Worm (Caenorhabditis elegans) whole organism, early embryonic: ENCODE data around the gene R07E5.6.

ENCODE experiments used
- B0310.2 ChIP-seq: sonication (generic microtip); optimal IDR thresholded peaks from 2 replicates; lab custom pipeline; 2016; ENCODE audit warnings: mild to moderate bottlenecking, missing genetic modification characterization, missing compliant biosample characterization
- F13C5.2 ChIP-seq: sonication (generic microtip); optimal IDR thresholded peaks from 2 replicates; lab custom pipeline; 2017; ENCODE audit warnings: mild to moderate bottlenecking, missing genetic modification characterization, inconsistent platforms, missing compliant biosample characterization
- aly-1 ChIP-seq: sonication (generic microtip); optimal IDR thresholded peaks from 2 replicates; lab custom pipeline; 2016; ENCODE audit warnings: missing genetic modification characterization, missing compliant biosample characterization
- ama-1 ChIP-seq: fragments of 150-350 bp; optimal IDR thresholded peaks from 2 replicates; lab custom pipeline; 2014
- ceh-13 ChIP-seq: fragments of 200-800 bp; sonication (Bioruptor generic); optimal IDR thresholded peaks from 2 replicates; lab custom pipeline; 2018; ENCODE audit warnings: mild to moderate bottlenecking, missing genetic modification characterization, missing compliant biosample characterization
- ceh-36 ChIP-seq: sonication (generic microtip); optimal IDR thresholded peaks from 2 replicates; lab custom pipeline; 2016; ENCODE audit warnings: missing genetic modification characterization, inconsistent platforms, missing compliant biosample characterization
- ets-7 ChIP-seq: sonication (generic microtip); optimal IDR thresholded peaks from 2 replicates; lab custom pipeline; 2016; ENCODE audit warnings: missing genotype, missing genetic modification characterization, missing compliant biosample characterization
- flt-1 ChIP-seq: fragments of 200-800 bp; sonication (Bioruptor generic); IDR thresholded peaks from 2 replicates; pipeline ENCODE4 v1.3.6; 2022; ENCODE audit warnings: missing genetic modification characterization, missing compliant biosample characterization
- hmbx-1 ChIP-seq: sonication (generic microtip); optimal IDR thresholded peaks from 2 replicates; lab custom pipeline; 2016; ENCODE audit warnings: mild to moderate bottlenecking, missing genetic modification characterization, missing compliant biosample characterization
- hmg-4 ChIP-seq: fragments of 200-800 bp; sonication (Bioruptor generic); optimal IDR thresholded peaks from 2 replicates; lab custom pipeline; 2018; ENCODE audit warnings: mild to moderate bottlenecking, missing genetic modification characterization, missing compliant biosample characterization
- hnd-1 ChIP-seq: sonication (generic microtip); optimal IDR thresholded peaks from 2 replicates; lab custom pipeline; 2016; ENCODE audit warnings: missing genetic modification characterization, missing compliant biosample characterization
- pes-1 ChIP-seq: fragments of 200-800 bp; sonication (Bioruptor generic); IDR thresholded peaks from 2 replicates; pipeline ENCODE4 v1.3.6; 2022; ENCODE audit warnings: missing genetic modification reagents, missing genetic modification characterization, missing compliant biosample characterization
- scrt-1 ChIP-seq: fragments of 200-800 bp; sonication (Bioruptor generic); IDR thresholded peaks from 2 replicates; pipeline ENCODE4 v1.3.6; 2022; ENCODE audit warnings: missing genetic modification characterization, missing compliant biosample characterization
- sea-1 ChIP-seq: fragments of 200-800 bp; sonication (Bioruptor generic); conservative IDR thresholded peaks from 2 replicates; pipeline ENCODE4 v1.3.6; 2022; ENCODE audit warnings: missing genetic modification characterization, missing compliant biosample characterization
- tbx-11 ChIP-seq: fragments of 200-800 bp; sonication (Bioruptor generic); IDR thresholded peaks from 2 replicates; pipeline ENCODE4 v1.3.6; 2022; ENCODE audit warnings: missing genetic modification characterization, missing compliant biosample characterization
- tbx-37 ChIP-seq: fragments of 200-800 bp; sonication (Bioruptor generic); conservative IDR thresholded peaks from 2 replicates; pipeline ENCODE4 v1.3.6; 2022; ENCODE audit warnings: missing genetic modification reagents, missing genetic modification characterization, missing compliant biosample characterization
- tra-4 ChIP-seq: sonication (generic microtip); optimal IDR thresholded peaks from 2 replicates; lab custom pipeline; 2017; ENCODE audit warnings: missing genetic modification characterization, missing compliant biosample characterization

R07E5.6 gene

ce11 chrIII:4364974-4365373 lies 33.6 kb upstream of the R07E5.6 start, which contains the start of gene ckb-1:
Gene ckb-1 (plus strand): TSS chrIII:4365274.
- no peak for TF ChIP-seq flt-1
- no peak for TF ChIP-seq tbx-37
- TF ChIP-seq F13C5.2: no peak
- TF ChIP-seq hnd-1: no peak
- no peak for TF ChIP-seq ama-1 (lab: Kevin White, UChicago)
- no peak for TF ChIP-seq pes-1
- no peak for TF ChIP-seq ets-7 (tag; lab: Kevin White, UChicago)
- TF ChIP-seq tbx-11 (GFP tag; lab: Robert Waterston, UW): no peak
- no peak for TF ChIP-seq sea-1
- no peak for TF ChIP-seq ceh-36 (tag; lab: Kevin White, UChicago)
- no peak for TF ChIP-seq ceh-13 (GFP tag; lab: Kevin White, UChicago)

- TF ChIP-seq tbx-37 (no peak), ceh-36 (tag; lab: Kevin White, UChicago) (no peak), hnd-1 (no peak), ets-7 (tag; lab: Kevin White, UChicago) (no peak), F13C5.2 (no peak), tra-4 (tag; lab: Kevin White, UChicago) (no peak), ama-1 (lab: Kevin White, UChicago) (no peak), flt-1 (no peak), B0310.2 (tag; lab: Kevin White, UChicago) (no peak), hmbx-1 (tag; lab: Kevin White, UChicago) (no peak)
These were observed 30.9 kb upstream of the R07E5.6 start, which contains the start of gene ckb-2 for ce11 chrIII:4367649-4368048. Gene ckb-2 (plus strand): TSS chrIII:4367949.

ce11 chrIII:4369381-4369809 lies 29.2 kb upstream of the R07E5.6 start:
- TF ChIP-seq pes-1 (peak; percentile 89), hmbx-1 (tag; lab: Kevin White, UChicago) (peak; percentile 40), F13C5.2 (peak; percentile 84), ets-7 (tag; lab: Kevin White, UChicago) (peak; percentile 40), tbx-37 (peak; percentile 82), sea-1 (peak; percentile 75; the same call in 1 of the 2 replicates), hmg-4 (GFP tag; lab: Kevin White, UChicago) (peak; percentile 75), B0310.2 (tag; lab: Kevin White, UChicago) (peak; percentile 1), tbx-11 (GFP tag; lab: Robert Waterston, UW) (peak; percentile 77), aly-1 (tag; lab: Kevin White, UChicago) (peak; percentile 87), flt-1 (peak; percentile 85), ceh-13 (GFP tag; lab: Kevin White, UChicago) (peak; percentile 22), ceh-36 (tag; lab: Kevin White, UChicago) (peak; percentile 23), scrt-1 (GFP tag; lab: Robert Waterston, UW) (peak; percentile 86)

ce11 chrIII:4370585-4370984 lies 28.0 kb upstream of the R07E5.6 start, which contains the start of gene ckb-3:
Gene ckb-3 (plus strand): TSS chrIII:4370885.
- TF ChIP-seq pes-1: no peak
- no peak for TF ChIP-seq ceh-13 (GFP tag; lab: Kevin White, UChicago)
- no peak for TF ChIP-seq sea-1
- TF ChIP-seq hmbx-1 (tag; lab: Kevin White, UChicago): no peak
- TF ChIP-seq hmg-4 (GFP tag; lab: Kevin White, UChicago): no peak
- no peak for TF ChIP-seq aly-1 (tag; lab: Kevin White, UChicago)
- no peak for TF ChIP-seq ets-7 (tag; lab: Kevin White, UChicago)
- no peak for TF ChIP-seq ama-1 (lab: Kevin White, UChicago)
- no peak for TF ChIP-seq tra-4 (tag; lab: Kevin White, UChicago)
- TF ChIP-seq scrt-1 (GFP tag; lab: Robert Waterston, UW): no peak
- TF ChIP-seq F13C5.2: no peak
- TF ChIP-seq tbx-37: no peak

ce11 chrIII:4372894-4373293 lies 25.7 kb upstream of the R07E5.6 start:
- TF ChIP-seq F13C5.2: no peak
- no peak for TF ChIP-seq hmg-4 (GFP tag; lab: Kevin White, UChicago)
- TF ChIP-seq B0310.2 (tag; lab: Kevin White, UChicago): no peak
- no peak for TF ChIP-seq sea-1
- TF ChIP-seq ceh-13 (GFP tag; lab: Kevin White, UChicago): no peak
- no peak for TF ChIP-seq hmbx-1 (tag; lab: Kevin White, UChicago)

- TF ChIP-seq flt-1 (no peak), pes-1 (no peak), hmbx-1 (tag; lab: Kevin White, UChicago) (no peak), hnd-1 (no peak), ama-1 (lab: Kevin White, UChicago) (no peak), aly-1 (tag; lab: Kevin White, UChicago) (no peak), sea-1 (no peak), F13C5.2 (no peak), hmg-4 (GFP tag; lab: Kevin White, UChicago) (no peak), tbx-11 (GFP tag; lab: Robert Waterston, UW) (no peak), ceh-36 (tag; lab: Kevin White, UChicago) (no peak), tra-4 (tag; lab: Kevin White, UChicago) (no peak)
These were observed 23.7 kb upstream of the R07E5.6 start, which contains the start of gene pals-26 for ce11 chrIII:4374854-4375253. Gene pals-26 (plus strand): TSS chrIII:4375154.

ce11 chrIII:4378600-4379293 lies 19.8 kb upstream of the R07E5.6 start:
- peak; percentile 70; the same call in 1 of the 2 replicates for TF ChIP-seq sea-1
- peak; percentile 47 for TF ChIP-seq F13C5.2
- peak; percentile 75 for TF ChIP-seq scrt-1 (GFP tag; lab: Robert Waterston, UW)
- peak; percentile 66 for TF ChIP-seq ceh-36 (tag; lab: Kevin White, UChicago)
- TF ChIP-seq pes-1: peak; percentile 77
- peak; percentile 91 for TF ChIP-seq hmg-4 (GFP tag; lab: Kevin White, UChicago)
- TF ChIP-seq B0310.2 (tag; lab: Kevin White, UChicago): peak; percentile 71
- peak; percentile 34 for TF ChIP-seq hmbx-1 (tag; lab: Kevin White, UChicago)
- peak; percentile 67 for TF ChIP-seq tbx-37
- TF ChIP-seq hnd-1: peak; percentile 36
- peak; percentile 41 for TF ChIP-seq flt-1
- peak; percentile 55 for TF ChIP-seq aly-1 (tag; lab: Kevin White, UChicago)
